Worm (Caenorhabditis elegans) whole organism, young adult: ENCODE data around the gene set-11.

Experiments
- F49E8.2 ChIP-seq: sonication (generic microtip); optimal IDR thresholded peaks from 3 replicates; lab custom pipeline; 2017; ENCODE audit warnings: missing genetic modification characterization, mild to moderate bottlenecking, missing compliant biosample characterization, antibody characterized with exemption, moderate library complexity; ENCODE audit not compliant: insufficient read depth
- K11D2.4 ChIP-seq: fragments of 200-800 bp; sonication (Bioruptor generic); IDR thresholded peaks from 2 replicates; pipeline ENCODE4 v1.3.6; 2022; ENCODE audit warnings: missing genetic modification reagents, missing genetic modification characterization, missing compliant biosample characterization
- T26A5.8 ChIP-seq: sonication (generic microtip); optimal IDR thresholded peaks from 2 replicates; lab custom pipeline; 2016; ENCODE audit warnings: missing genetic modification characterization, missing compliant biosample characterization
- ZK185.1 ChIP-seq: sonication (generic microtip); optimal IDR thresholded peaks from 2 replicates; lab custom pipeline; 2016; ENCODE audit warnings: mild to moderate bottlenecking, missing genetic modification characterization, missing compliant biosample characterization; ENCODE audit not compliant: poor library complexity, severe bottlenecking
- egrh-3 ChIP-seq: fragments of 200-800 bp; sonication (Bioruptor generic); IDR thresholded peaks from 2 replicates; pipeline ENCODE4 v1.3.6; 2022; ENCODE audit warnings: missing genetic modification reagents, missing genetic modification characterization, missing compliant biosample characterization
- mxl-1 ChIP-seq: sonication (generic microtip); optimal IDR thresholded peaks from 2 replicates; lab custom pipeline; 2016; ENCODE audit warnings: missing genetic modification characterization, missing compliant biosample characterization
- nhr-27 ChIP-seq: fragments of 200-800 bp; sonication (Bioruptor generic); optimal IDR thresholded peaks from 2 replicates; lab custom pipeline; 2018; ENCODE audit warnings: mild to moderate bottlenecking, missing genetic modification characterization, moderate library complexity, missing compliant biosample characterization
- somi-1 ChIP-seq: fragments of 200-800 bp; sonication (Bioruptor generic); optimal IDR thresholded peaks from 2 replicates; lab custom pipeline; 2018; ENCODE audit warnings: mild to moderate bottlenecking, missing genetic modification characterization, missing compliant biosample characterization
- tbp1 ChIP-seq: fragments of 200-800 bp; sonication (Bioruptor generic); optimal IDR thresholded peaks from 2 replicates; lab custom pipeline; 2018; ENCODE audit warnings: mild to moderate bottlenecking, missing genetic modification characterization, missing compliant biosample characterization
- unc-62 ChIP-seq: fragments of 150-350 bp; optimal IDR thresholded peaks from 2 replicates; lab custom pipeline; 2014; ENCODE audit warnings: missing biosample characterization, missing genetic modification reagents, missing genetic modification characterization
- zfh-2 ChIP-seq: fragments of 200-800 bp; sonication (Bioruptor generic); conservative IDR thresholded peaks from 2 replicates; pipeline ENCODE4 v1.3.6; 2022; ENCODE audit warnings: missing genetic modification reagents, missing genetic modification characterization, missing compliant biosample characterization

- TF ChIP-seq ZK185.1 (tag; lab: Kevin White, UChicago): no peak
- TF ChIP-seq mxl-1 (tag; lab: Kevin White, UChicago): no peak
- TF ChIP-seq unc-62: no peak
- TF ChIP-seq K11D2.4 (GFP tag; lab: Robert Waterston, UW): no peak
- no peak for TF ChIP-seq T26A5.8
- no peak for TF ChIP-seq nhr-27 (tag; lab: Kevin White, UChicago)
- no peak for TF ChIP-seq F49E8.2
- no peak for TF ChIP-seq tbp1 (GFP tag; lab: Kevin White, UChicago)
- TF ChIP-seq egrh-3 (GFP tag; lab: Robert Waterston, UW): no peak
- TF ChIP-seq zfh-2: no peak
- no peak for TF ChIP-seq somi-1 (GFP tag; lab: Kevin White, UChicago)
Measured at ce11 chrII:2705200-2705599, 12.8 kb upstream of the set-11 start, which contains the start of gene srh-128.
